Fruit fly (Drosophila melanogaster) whole organism, embryonic: Measurements from ENCODE around the gene Drs.

ENCODE experiments used
- CG11247 ChIP-seq: fragments of 200-800 bp; sonication (Bioruptor generic); IDR thresholded peaks from 2 replicates; pipeline ENCODE4 v1.3.6; 2022; ENCODE audit warnings: missing biosample characterization, missing genetic modification characterization
- CG13624 ChIP-seq: fragments of 200-800 bp; sonication (Bioruptor generic); optimal IDR thresholded peaks from 2 replicates; lab custom pipeline; 2016; ENCODE audit warnings: missing biosample characterization, missing genetic modification characterization
- CG17186 ChIP-seq: fragments of 200-800 bp; sonication (Bioruptor generic); optimal IDR thresholded peaks from 3 replicates; lab custom pipeline; 2017; ENCODE audit warnings: missing biosample characterization, missing genetic modification reagents, missing genetic modification characterization
- CG3407 ChIP-seq: fragments of 200-800 bp; sonication (Bioruptor generic); optimal IDR thresholded peaks from 2 replicates; lab custom pipeline; 2018; ENCODE audit warnings: missing biosample characterization, mild to moderate bottlenecking, missing genetic modification characterization
- Camta ChIP-seq: fragments of 200-800 bp; sonication (Bioruptor generic); optimal IDR thresholded peaks from 2 replicates; lab custom pipeline; 2016; ENCODE audit warnings: missing biosample characterization, missing genetic modification characterization
- Optix ChIP-seq: fragments of 200-800 bp; sonication (Bioruptor generic); IDR thresholded peaks from 3 replicates; pipeline ENCODE4 v1.3.6; 2022; ENCODE audit warnings: missing biosample characterization, missing genetic modification characterization
- Ravus ChIP-seq: fragments of 200-800 bp; sonication (Bioruptor generic); IDR thresholded peaks from 2 replicates; pipeline ENCODE4 v1.3.6; 2022; ENCODE audit warnings: missing biosample characterization, missing genetic modification characterization
- mam ChIP-seq: fragments of 200-800 bp; sonication (Bioruptor generic); optimal IDR thresholded peaks from 3 replicates; lab custom pipeline; 2016; ENCODE audit warnings: missing biosample characterization, missing genetic modification characterization
- twi ChIP-seq: fragments of 200-800 bp; optimal IDR thresholded peaks from 2 replicates; lab custom pipeline; 2019; ENCODE audit warnings: missing biosample characterization, mild to moderate bottlenecking, missing genetic modification characterization, moderate library complexity
- zen ChIP-seq: fragments of 200-800 bp; sonication (Bioruptor generic); optimal IDR thresholded peaks from 3 replicates; lab custom pipeline; 2018; ENCODE audit warnings: missing biosample characterization, mild to moderate bottlenecking, missing genetic modification characterization, moderate library complexity

DNA sequence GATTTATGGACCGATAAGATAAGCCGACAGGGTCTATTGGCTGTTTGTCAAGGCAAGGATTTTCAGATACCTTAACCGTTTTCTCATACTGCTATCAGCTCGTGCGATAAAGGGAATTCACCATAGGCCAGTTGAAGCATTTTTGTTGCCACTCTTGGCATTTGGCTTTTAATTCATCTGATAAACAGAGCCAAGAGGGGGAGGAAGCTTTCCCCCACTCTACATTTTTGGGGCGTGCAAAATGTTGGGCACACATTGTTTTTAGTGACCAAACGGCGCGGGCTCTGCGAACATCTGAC is 19.6 kb upstream of the Drs start:
- TF ChIP-seq CG3407 (GFP tag; lab: Kevin White, UChicago) = no peak
- TF ChIP-seq Optix (GFP tag; lab: Robert Waterston, UW) = no peak
- TF ChIP-seq CG13624 = no peak
- no peak for TF ChIP-seq Ravus (GFP tag; lab: Robert Waterston, UW)
- no peak for TF ChIP-seq Camta
- TF ChIP-seq zen = no peak
- TF ChIP-seq twi (tag; lab: Kevin White, UChicago) = no peak
- TF ChIP-seq mam = no peak
- TF ChIP-seq CG11247 (GFP tag; lab: Robert Waterston, UW) = no peak
- TF ChIP-seq CG17186 (GFP tag; lab: Kevin White, UChicago) = no peak
